Worm (Caenorhabditis elegans): ENCODE data around the gene acaa-2.

acaa-2 gene

DNA sequence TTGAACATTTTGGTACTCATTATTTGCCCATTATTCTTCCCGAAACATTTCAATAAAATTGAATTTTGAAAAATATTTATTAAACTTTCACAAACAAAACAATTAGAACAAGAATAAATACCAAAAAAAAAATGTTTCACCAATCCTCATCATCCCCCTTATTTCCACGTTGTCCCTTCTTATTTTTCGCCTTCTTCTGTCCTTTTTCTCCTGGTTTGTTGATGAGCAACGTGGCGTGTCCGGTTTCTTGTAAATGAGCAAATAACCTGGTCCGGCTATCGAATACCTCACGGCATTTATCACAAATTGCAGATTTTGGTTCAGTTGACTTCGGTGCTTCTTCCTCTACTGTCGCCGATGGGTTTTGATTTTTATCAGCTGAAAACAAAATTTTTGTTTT lies 46.1 kb downstream of the acaa-2 start:
- TF ChIP-seq ztf-16 (tag; optimal IDR thresholded peaks at IDR 0.05) (no peak), F13H6.1 (tag; optimal IDR thresholded peaks at IDR 0.05) (no peak), hlh-30 (tag; optimal IDR thresholded peaks at IDR 0.05; ENCODE audit: insufficient read depth) (no peak), pros-1 (tag; optimal IDR thresholded peaks at IDR 0.05) (no peak), npax-4 (tag; optimal IDR thresholded peaks at IDR 0.05) (no peak)

ce11 chrIII:13393239-13393638 lies 48.5 kb downstream of the acaa-2 start, which contains the start of gene dnj-17:
TSS of gene dnj-17 (minus strand) at chrIII:13393339.
- TF ChIP-seq unc-55 (GFP tag; optimal IDR thresholded peaks at IDR 0.05) (no peak), elt-4 (tag; optimal IDR thresholded peaks at IDR 0.05) (no peak), ceh-9 (tag; optimal IDR thresholded peaks at IDR 0.05) (no peak), F13H6.1 (tag; optimal IDR thresholded peaks at IDR 0.05) (no peak), hlh-13 (GFP tag; optimal IDR thresholded peaks at IDR 0.05) (no peak), pag-3 (tag; optimal IDR thresholded peaks at IDR 0.05; ENCODE audit: borderline replicate concordance) (no peak), pqm-1 (tag; optimal IDR thresholded peaks at IDR 0.05) (no peak), nhr-232 (tag; optimal IDR thresholded peaks at IDR 0.05) (no peak), C38D4.7 (GFP tag; optimal IDR thresholded peaks at IDR 0.05) (no peak), lim-6 (tag; optimal IDR thresholded peaks at IDR 0.05) (no peak), hlh-15 (tag; optimal IDR thresholded peaks at IDR 0.05) (no peak)

- TF ChIP-seq nhr-232 (tag; optimal IDR thresholded peaks at IDR 0.05) (no peak), odd-2 (tag; optimal IDR thresholded peaks at IDR 0.05) (no peak), unc-86 (tag; optimal IDR thresholded peaks at IDR 0.05) (no peak), unc-55 (GFP tag; optimal IDR thresholded peaks at IDR 0.05) (no peak), npax-4 (tag; optimal IDR thresholded peaks at IDR 0.05) (no peak), ttx-3 (tag; optimal IDR thresholded peaks at IDR 0.05) (no peak), sox-2 (GFP tag; IDR thresholded peaks at IDR 0.05) (no peak), ceh-24 (tag; optimal IDR thresholded peaks at IDR 0.05) (no peak), K02D7.2 (tag; optimal IDR thresholded peaks at IDR 0.05) (no peak), hlh-6 (tag; optimal IDR thresholded peaks at IDR 0.05) (no peak)
Measured at ce11 chrIII:13393647-13394046, 48.9 kb downstream of the acaa-2 start, which contains the start of gene qdpr-1. TSS of gene qdpr-1 (plus strand) at chrIII:13393910.

- TF ChIP-seq nfya-1 (tag; optimal IDR thresholded peaks at IDR 0.05) (no peak), ahr-1 (tag; optimal IDR thresholded peaks at IDR 0.05) (no peak), ceh-19 (GFP tag; optimal IDR thresholded peaks at IDR 0.05) (no peak), tbx-7 (tag; optimal IDR thresholded peaks at IDR 0.05) (no peak), K09A11.1 (tag; optimal IDR thresholded peaks at IDR 0.05; ENCODE audit: insufficient read depth) (no peak), pqm-1 (tag; optimal IDR thresholded peaks at IDR 0.05) (no peak)
Measured at ce11 chrIII:13395262-13395661, 50.5 kb downstream of the acaa-2 start, which contains the start of gene F11F1.1. TSS of gene F11F1.1 (plus strand) at chrIII:13395562.

All from whole organism, late embryonic.